Worm (Caenorhabditis elegans): Measurements from ENCODE around the gene K10D6.4.

The K10D6.4 gene

ce11 chrV:11201826-11202565, at the start of gene K10D6.4:
TSS of gene K10D6.4 (plus strand) at chrV:11201925.
- no peak for TF ChIP-seq unc-62 (GFP tag; optimal IDR thresholded peaks at IDR 0.05)

DNA sequence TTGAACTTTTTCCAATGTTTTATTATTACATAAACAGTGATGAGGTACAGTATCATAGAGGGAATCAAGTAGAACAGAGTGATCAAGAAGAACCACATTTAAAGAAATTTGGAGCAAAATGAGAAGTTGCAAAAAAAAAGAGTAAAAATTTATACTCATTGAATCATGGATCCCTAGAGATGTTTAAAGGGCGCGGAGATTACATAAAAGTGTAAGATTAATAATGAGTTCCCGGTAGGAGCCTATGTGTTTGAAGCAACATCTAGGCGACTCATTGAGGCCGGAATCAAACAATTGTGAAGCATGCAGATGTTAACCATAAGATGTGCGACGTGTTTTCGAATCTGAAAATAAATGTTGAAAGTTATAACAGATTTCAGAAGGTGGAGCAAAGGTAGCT, 49.4 kb upstream of the K10D6.4 start, which contains the start of gene srg-39:
Gene srg-39 (minus strand): TSS at position 101 of the 400 bp plus-strand sequence.
- TF ChIP-seq unc-62 (GFP tag; optimal IDR thresholded peaks at IDR 0.05) = no peak

DNA sequence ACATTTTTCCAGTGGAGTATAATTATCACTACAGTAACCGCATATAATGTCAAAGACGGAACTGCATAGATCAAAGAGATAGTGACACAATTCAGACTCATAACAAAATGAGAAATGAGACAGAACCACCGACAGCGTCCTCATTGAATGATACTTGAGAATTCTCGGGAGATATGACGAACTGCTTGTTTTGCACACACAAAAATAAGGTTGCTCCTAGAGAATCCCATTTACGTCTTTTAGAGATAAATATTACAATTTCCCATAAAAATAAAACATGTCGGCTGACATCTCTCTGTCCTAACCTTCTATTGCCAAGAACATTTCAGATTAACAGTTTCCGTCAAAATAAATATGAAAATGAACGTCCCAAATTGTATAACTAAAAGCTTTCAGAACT, 46.2 kb upstream of the K10D6.4 start, which contains the start of gene srg-38:
Gene srg-38 (minus strand): TSS at position 101 of the 400 bp plus-strand sequence.
- TF ChIP-seq unc-62 (GFP tag; optimal IDR thresholded peaks at IDR 0.05) = no peak

DNA sequence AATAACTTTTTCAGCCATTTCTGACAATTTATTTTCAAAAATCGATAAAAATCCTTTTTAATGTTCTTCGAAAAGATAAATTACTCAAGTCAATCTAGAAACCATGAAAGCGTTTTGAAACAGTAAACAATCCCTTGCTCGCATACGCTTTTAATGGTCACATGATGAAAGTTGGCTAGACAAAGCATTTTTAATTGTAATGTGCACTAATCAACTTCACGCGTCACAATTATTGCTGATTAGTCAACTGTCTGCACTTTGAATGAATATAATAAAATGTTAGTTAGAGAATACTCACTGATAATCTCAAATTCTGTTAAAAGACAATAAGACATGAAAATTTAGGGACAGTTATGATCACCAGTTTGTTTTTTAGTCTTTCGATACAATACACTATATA, 45.1 kb upstream of the K10D6.4 start:
- no peak for TF ChIP-seq unc-62 (GFP tag; optimal IDR thresholded peaks at IDR 0.05)

DNA sequence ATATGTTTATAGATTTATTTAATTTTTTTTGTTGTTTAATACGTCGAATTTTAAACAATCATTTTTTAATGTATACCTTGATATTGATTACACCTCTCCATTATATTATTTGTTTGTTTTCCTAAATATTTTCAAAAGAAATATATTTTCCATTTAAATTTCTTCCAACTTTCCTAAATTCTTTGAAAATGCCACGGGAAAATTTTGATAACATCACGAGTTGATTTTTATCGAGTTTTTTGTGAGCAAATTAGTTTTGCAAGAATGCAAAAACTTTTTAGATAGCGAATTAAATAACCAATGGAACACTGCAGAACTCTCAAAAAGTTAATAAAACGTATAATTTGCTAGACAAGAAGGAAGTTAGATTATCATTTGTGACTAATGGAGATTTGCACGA, 43.8 kb upstream of the K10D6.4 start, which contains the start of gene srg-42:
Gene srg-42 (minus strand): TSS at position 101 of the 400 bp plus-strand sequence.
- no peak for TF ChIP-seq unc-62 (GFP tag; optimal IDR thresholded peaks at IDR 0.05)

- TF ChIP-seq unc-62 (GFP tag; optimal IDR thresholded peaks at IDR 0.05) = no peak
Observed at ce11 chrV:11161791-11162190, 39.9 kb upstream of the K10D6.4 start, which contains the start of gene srg-41. TSS of gene srg-41 (minus strand) at chrV:11161891.

ce11 chrV:11164475-11164874, 37.2 kb upstream of the K10D6.4 start, which contains the start of gene srg-40:
TSS of gene srg-40 (minus strand) at chrV:11164575.
- no peak for TF ChIP-seq unc-62 (GFP tag; optimal IDR thresholded peaks at IDR 0.05)

- no peak for TF ChIP-seq unc-62 (GFP tag; optimal IDR thresholded peaks at IDR 0.05)
Observed at ce11 chrV:11167745-11168144, 34.0 kb upstream of the K10D6.4 start.

DNA sequence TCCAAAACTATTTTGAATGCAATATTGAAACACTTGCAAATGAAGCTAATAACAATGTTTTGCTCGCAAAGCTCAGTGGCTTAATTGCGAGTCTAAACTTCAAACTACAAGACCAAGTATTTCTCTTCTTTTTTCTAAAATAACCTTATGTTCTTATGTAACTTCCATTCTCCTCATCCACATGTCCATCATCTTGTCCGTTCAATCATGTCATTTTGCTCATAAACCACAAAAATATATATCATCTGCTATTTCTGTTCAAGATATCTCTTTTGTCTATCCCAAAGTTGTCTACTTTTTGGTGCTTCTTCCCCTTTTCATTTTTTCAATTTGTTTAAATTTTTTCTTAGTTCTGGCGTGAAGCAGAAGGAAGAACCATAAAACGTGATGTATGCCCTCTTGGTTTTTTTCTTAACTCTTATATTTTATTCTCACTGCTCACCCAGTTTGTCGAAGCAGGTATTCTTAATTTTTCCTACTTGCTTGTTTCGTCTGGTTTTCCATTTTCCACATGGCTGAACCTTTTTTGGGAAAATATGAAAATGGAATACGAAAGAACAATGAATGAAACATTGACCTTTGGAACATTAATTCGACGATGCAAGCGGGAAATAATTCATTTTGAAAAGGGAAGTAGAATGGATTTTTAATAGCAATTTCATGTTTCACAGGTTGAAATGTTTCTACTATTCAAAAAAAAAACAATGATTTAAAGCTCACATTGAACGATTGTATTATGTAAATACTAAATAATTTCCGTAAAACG, 31.0 kb upstream of the K10D6.4 start:
- no peak for TF ChIP-seq unc-62 (GFP tag; optimal IDR thresholded peaks at IDR 0.05)

ce11 chrV:11171906-11172305, 29.8 kb upstream of the K10D6.4 start, which contains the start of gene T19C4.5:
TSS of gene T19C4.5 (plus strand) at chrV:11172213.
- no peak for TF ChIP-seq unc-62 (GFP tag; optimal IDR thresholded peaks at IDR 0.05)

DNA sequence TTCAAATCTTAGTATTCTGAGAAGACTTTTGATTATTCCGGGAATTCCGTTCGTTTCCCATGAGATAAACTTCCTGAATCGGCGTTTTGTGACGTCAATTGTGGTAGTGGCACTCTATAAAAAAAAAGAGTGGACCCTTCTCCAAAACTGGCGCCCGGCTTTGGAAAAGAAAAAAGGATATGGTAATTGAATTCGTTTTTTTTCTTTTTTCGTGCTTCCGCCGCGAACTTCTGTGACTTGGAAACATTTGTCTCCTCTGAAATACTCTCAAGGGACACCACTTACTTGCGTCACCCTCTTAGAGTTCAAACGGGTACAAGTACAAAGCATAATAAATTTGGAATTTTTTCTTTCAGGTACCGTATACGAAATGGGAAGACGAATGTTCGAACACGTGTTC, 29.1 kb upstream of the K10D6.4 start:
- no peak for TF ChIP-seq unc-62 (GFP tag; optimal IDR thresholded peaks at IDR 0.05)

DNA sequence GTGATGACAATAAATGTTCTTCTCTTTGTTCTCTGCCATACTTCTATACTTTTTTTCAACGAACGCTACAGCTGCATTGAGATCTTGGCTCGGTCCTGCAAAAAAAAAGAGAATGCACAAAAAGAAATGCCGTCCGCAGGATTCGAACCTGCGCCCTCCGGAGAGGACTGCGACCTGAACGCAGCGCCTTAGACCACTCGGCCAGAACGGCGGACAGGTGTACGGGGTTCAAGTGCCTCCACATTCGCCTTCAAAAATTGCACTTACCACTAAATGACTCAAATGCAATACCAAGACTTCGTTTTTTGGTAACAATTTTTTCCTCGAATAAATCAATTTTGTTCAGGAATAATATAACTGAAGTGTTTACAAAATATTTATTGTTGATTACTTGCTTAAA, 27.1 kb upstream of the K10D6.4 start:
- no peak for TF ChIP-seq unc-62 (GFP tag; optimal IDR thresholded peaks at IDR 0.05)

ce11 chrV:11177577-11177976, 24.1 kb upstream of the K10D6.4 start, which contains the start of gene gpa-1:
TSS of gene gpa-1 (minus strand) at chrV:11177677.
- TF ChIP-seq unc-62 (GFP tag; optimal IDR thresholded peaks at IDR 0.05) = no peak

DNA sequence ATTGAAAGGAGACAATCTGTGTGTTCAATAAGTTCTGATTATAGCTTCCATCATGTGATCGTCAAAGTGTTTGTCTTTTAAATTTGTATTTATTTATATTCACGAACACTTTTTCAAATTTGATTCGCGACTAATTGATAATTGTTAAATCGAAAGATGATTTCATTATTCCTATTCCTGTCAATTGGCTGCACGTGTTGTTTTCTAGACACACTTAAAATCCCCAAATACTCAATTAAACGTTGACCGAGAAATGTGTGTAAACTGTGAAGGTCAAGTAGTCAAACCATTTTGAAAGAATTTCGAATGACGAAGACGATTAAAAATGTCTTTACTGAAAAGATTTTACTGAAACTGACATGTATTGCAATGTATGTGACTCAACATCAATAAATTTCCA, 20.8 kb upstream of the K10D6.4 start:
- no peak for TF ChIP-seq unc-62 (GFP tag; optimal IDR thresholded peaks at IDR 0.05)

ce11 chrV:11182925-11183324, 18.8 kb upstream of the K10D6.4 start, which contains the start of gene cnc-10:
TSS of gene cnc-10 (plus strand) at chrV:11183225.
- TF ChIP-seq unc-62 (GFP tag; optimal IDR thresholded peaks at IDR 0.05) = no peak

ce11 chrV:11190983-11191382, 10.7 kb upstream of the K10D6.4 start, which contains the start of gene lgc-49:
TSS of gene lgc-49 (plus strand) at chrV:11191283.
- TF ChIP-seq unc-62 (GFP tag; optimal IDR thresholded peaks at IDR 0.05) = no peak
